Worm (Caenorhabditis elegans): ENCODE results near the gene srx-95.
A peak's percentile ranks its signal among the peaks of the same experiment; 100 is the strongest.

srx-95 gene

ce11 chrII:6733718-6734117, 20.9 kb downstream of the srx-95 start, which contains the start of gene T14B4.9:
T14B4.9 (minus strand) TSS chrII:6733818.
- TF ChIP-seq gmeb-1 (tag; optimal IDR thresholded peaks at IDR 0.05) (no peak), nhr-10 (tag; optimal IDR thresholded peaks at IDR 0.05) (no peak), zag-1 (tag; optimal IDR thresholded peaks at IDR 0.05) (no peak), nhr-129 (tag; optimal IDR thresholded peaks at IDR 0.05) (no peak), unc-55 (GFP tag; optimal IDR thresholded peaks at IDR 0.05) (no peak), nhr-11 (tag; optimal IDR thresholded peaks at IDR 0.05) (no peak), C34F6.9 (tag; optimal IDR thresholded peaks at IDR 0.05) (no peak), crh-2 (tag; optimal IDR thresholded peaks at IDR 0.05) (no peak), Y55F3AM.14 (GFP tag; optimal IDR thresholded peaks at IDR 0.05) (no peak), nhr-77 (tag; optimal IDR thresholded peaks at IDR 0.05) (no peak)

DNA sequence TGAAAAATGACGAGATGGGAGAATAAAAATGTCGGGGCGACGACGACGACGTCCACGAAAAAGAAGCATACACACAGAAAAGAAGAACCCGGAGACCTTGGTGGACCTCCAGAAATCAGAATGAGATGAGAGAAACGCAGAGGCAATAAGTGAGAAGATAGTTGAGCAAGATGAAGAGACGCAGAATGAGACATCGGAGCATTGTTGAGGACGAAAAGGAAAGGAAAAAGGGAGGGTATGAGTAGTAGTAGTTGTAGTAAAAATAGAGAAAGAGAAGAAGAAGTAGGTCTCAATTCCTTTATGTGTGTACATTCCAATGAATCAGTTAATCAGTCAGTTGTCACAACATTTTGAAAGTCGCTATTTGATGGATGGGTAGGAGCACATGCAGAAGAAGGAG, 25.2 kb downstream of the srx-95 start, which contains the start of gene T14B4.8:
Gene T14B4.8, minus strand, starts transcription at position 60 of the 400 bp plus-strand sequence.
- TF ChIP-seq zag-1 (tag; optimal IDR thresholded peaks at IDR 0.05) = peak; percentile 23
- TF ChIP-seq nhr-10 (tag; optimal IDR thresholded peaks at IDR 0.05) = no peak
- TF ChIP-seq lin-39 (tag; optimal IDR thresholded peaks at IDR 0.05) = no peak
- TF ChIP-seq skn-1 (tag; optimal IDR thresholded peaks at IDR 0.05) = no peak
- no peak for TF ChIP-seq nhr-237 (tag; optimal IDR thresholded peaks at IDR 0.05)
- TF ChIP-seq ztf-11 (tag; optimal IDR thresholded peaks at IDR 0.05) = no peak
- peak; percentile 45 for TF ChIP-seq C34F6.9 (tag; optimal IDR thresholded peaks at IDR 0.05)
- TF ChIP-seq ZK546.5 (tag; optimal IDR thresholded peaks at IDR 0.05) = no peak
- no peak for TF ChIP-seq F13H6.1 (tag; optimal IDR thresholded peaks at IDR 0.05)
- no peak for TF ChIP-seq mbf-1 (tag; optimal IDR thresholded peaks at IDR 0.05)
- TF ChIP-seq nhr-129 (tag; optimal IDR thresholded peaks at IDR 0.05) = peak; percentile 18
- no peak for TF ChIP-seq R02D3.7 (tag; optimal IDR thresholded peaks at IDR 0.05)
- peak in 1 of 2 experiments; percentile 8 for TF ChIP-seq lsy-2 (tag; optimal IDR thresholded peaks at IDR 0.05)
- TF ChIP-seq unc-55 (GFP tag; optimal IDR thresholded peaks at IDR 0.05) = peak; percentile 51
- TF ChIP-seq mab-5 (tag; optimal IDR thresholded peaks at IDR 0.05) = no peak
- no peak for TF ChIP-seq crh-2 (tag; optimal IDR thresholded peaks at IDR 0.05)
- TF ChIP-seq snpc-4 (tag; optimal IDR thresholded peaks at IDR 0.05) = peak; percentile 4

DNA sequence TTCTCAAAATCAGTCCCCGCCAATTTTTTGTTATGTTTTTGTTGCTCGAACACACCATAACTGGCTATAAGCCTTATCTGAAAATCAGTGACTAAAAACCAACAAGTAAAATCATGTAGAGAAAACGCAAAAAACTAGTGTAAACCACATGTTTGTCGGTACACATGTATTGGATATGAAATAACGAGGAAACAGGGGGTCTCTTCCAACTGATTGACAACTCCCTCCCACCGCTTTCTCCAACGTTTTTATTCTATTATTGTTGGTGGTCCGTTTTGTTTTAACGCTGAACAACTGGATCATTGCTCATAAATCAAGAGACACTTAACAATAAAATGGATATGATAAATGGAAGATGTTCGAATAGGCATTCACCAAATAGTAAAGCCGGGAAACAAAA, 27.8 kb downstream of the srx-95 start:
- TF ChIP-seq snpc-4 (tag; optimal IDR thresholded peaks at IDR 0.05) (no peak), nhr-12 (tag; optimal IDR thresholded peaks at IDR 0.05) (no peak), nhr-129 (tag; optimal IDR thresholded peaks at IDR 0.05) (no peak), unc-55 (GFP tag; optimal IDR thresholded peaks at IDR 0.05) (no peak), sma-9 (GFP tag; optimal IDR thresholded peaks at IDR 0.05) (no peak), sma-9 (tag; optimal IDR thresholded peaks at IDR 0.05) (no peak), blmp-1 (tag; optimal IDR thresholded peaks at IDR 0.05; ENCODE audit: insufficient read depth) (no peak), lsy-2 (tag; optimal IDR thresholded peaks at IDR 0.05) (no peak)

DNA sequence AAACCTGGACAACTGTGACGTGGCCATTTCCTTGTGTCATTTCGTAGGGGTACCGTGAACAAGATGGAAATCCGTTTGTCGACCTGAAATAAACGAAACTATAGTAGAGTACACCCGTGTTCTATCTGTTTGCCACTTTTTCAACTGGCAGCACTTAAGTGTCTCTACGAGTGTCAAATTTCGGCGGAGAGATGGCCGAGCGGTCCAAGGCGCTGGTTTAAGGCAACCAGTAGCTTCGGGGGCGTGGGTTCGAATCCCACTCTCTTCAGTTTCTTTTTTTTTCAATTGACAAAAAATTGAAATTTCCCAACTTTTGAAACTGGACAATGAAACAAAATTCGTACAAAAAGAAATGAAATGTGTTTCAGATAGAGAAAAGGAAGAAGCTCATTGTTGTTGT, 33.0 kb downstream of the srx-95 start:
- TF ChIP-seq F13H6.1 (tag; optimal IDR thresholded peaks at IDR 0.05) (peak; percentile 3), elt-3 (tag; optimal IDR thresholded peaks at IDR 0.05) (no peak), ztf-4 (tag; optimal IDR thresholded peaks at IDR 0.05) (no peak), nhr-129 (tag; optimal IDR thresholded peaks at IDR 0.05) (peak; percentile 54), unc-62 (GFP tag; optimal IDR thresholded peaks at IDR 0.05) (no peak), C34F6.9 (tag; optimal IDR thresholded peaks at IDR 0.05) (peak; percentile 23), sma-9 (GFP tag; optimal IDR thresholded peaks at IDR 0.05) (peak; percentile 11), sma-9 (tag; optimal IDR thresholded peaks at IDR 0.05) (no peak), lin-13 (GFP tag; optimal IDR thresholded peaks at IDR 0.05) (peak; percentile 14), snpc-4 (tag; optimal IDR thresholded peaks at IDR 0.05) (peak; percentile 17), lsy-2 (tag; optimal IDR thresholded peaks at IDR 0.05) (peak in 1 of 2 experiments; percentile 39), gmeb-1 (tag; optimal IDR thresholded peaks at IDR 0.05) (peak; percentile 26), crh-2 (tag; optimal IDR thresholded peaks at IDR 0.05) (peak; percentile 30)

DNA sequence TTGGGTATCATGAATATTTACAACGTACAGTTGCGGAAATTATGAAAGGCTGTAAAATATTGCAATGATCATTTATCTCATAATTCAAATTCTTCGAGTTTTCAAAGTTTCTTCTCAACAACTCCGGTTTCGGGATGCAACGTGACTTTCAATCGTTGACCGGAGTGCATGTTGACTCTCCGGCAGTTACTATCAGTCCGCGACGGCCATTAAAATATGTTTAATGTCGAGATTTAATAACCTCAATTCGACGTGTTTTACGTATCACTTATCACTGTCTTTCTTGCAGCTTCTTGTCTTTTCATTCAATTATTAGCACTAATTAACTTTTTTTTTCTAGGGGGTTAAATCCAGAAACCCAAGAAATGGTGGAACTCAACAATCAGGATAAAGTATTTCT, 36.4 kb downstream of the srx-95 start, which contains the start of gene tsp-10:
Gene tsp-10, plus strand, starts transcription at position 366 of the 400 bp plus-strand sequence.
- TF ChIP-seq blmp-1 (tag; optimal IDR thresholded peaks at IDR 0.05; ENCODE audit: insufficient read depth) = no peak
- no peak for TF ChIP-seq nhr-12 (tag; optimal IDR thresholded peaks at IDR 0.05)
- TF ChIP-seq gmeb-1 (tag; optimal IDR thresholded peaks at IDR 0.05) = no peak
- TF ChIP-seq ZK546.5 (tag; optimal IDR thresholded peaks at IDR 0.05) = no peak
- no peak for TF ChIP-seq peb-1 (tag; optimal IDR thresholded peaks at IDR 0.05)
- TF ChIP-seq ztf-11 (tag; optimal IDR thresholded peaks at IDR 0.05) = no peak
- TF ChIP-seq skn-1 (tag; optimal IDR thresholded peaks at IDR 0.05) = no peak
- no peak for TF ChIP-seq elt-1 (tag; optimal IDR thresholded peaks at IDR 0.05)
- no peak for TF ChIP-seq nhr-129 (tag; optimal IDR thresholded peaks at IDR 0.05)
- TF ChIP-seq F13H6.1 (tag; optimal IDR thresholded peaks at IDR 0.05) = no peak
